Worm (Caenorhabditis elegans): ENCODE results near the gene kvs-4.

The kvs-4 gene

DNA sequence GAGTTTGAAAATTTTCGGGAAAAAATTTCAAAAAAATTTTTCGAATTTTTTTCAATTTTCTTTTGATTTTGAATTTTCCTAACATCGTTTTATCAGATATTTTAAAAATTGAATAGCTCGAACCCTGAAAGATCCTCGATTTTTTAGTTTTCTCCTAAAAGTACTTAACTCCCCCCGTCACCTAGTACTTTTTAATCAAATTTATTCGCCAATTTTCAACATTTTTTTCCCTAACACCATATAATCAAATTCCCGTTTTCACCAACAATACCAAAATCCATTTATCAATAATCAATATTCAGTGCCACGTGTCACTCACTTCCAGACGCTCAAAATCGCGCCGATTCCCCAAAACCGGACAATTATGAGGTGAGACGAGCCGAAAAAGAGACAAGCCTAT lies at the start of gene kvs-4:
TSS of gene kvs-4 (plus strand) at position 301 of the 400 bp plus-strand sequence.
- TF ChIP-seq tag-97 (GFP tag; IDR thresholded peaks at IDR 0.05) (no peak), ztf-7 (tag; optimal IDR thresholded peaks at IDR 0.05) (no peak), vab-7 (GFP tag; IDR thresholded peaks at IDR 0.05) (no peak), dpl-1 (GFP tag; optimal IDR thresholded peaks at IDR 0.05) (no peak)

DNA sequence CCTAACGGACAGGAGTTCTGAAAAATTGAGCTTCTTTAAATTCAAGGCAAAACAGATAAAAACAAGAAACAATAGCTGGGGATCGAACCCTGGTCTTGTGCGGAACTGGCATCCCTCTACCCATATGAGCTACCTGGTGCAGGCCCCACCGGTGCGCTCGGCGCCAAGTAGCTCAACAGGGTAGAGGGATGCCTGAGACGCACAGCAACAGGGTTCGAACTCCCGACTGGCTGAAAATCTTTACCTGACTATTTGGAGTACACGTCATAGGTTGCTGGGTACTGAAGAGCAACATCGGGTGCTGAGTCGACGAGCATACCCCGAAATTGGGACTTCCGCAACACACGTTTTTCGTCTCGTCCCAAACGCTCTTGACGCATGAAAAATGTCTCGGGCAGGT lies 49.5 kb upstream of the kvs-4 start:
- TF ChIP-seq set-16 (GFP tag; IDR thresholded peaks at IDR 0.05) (peak; percentile 40; the same call in 1 of the 2 replicates), F49E8.2 (tag; optimal IDR thresholded peaks at IDR 0.05; ENCODE audit: borderline replicate concordance) (no peak), saeg-2 (GFP tag; IDR thresholded peaks at IDR 0.05) (0 out of 2 replicates have a peak, but pooled peaks have one; percentile 44)

DNA sequence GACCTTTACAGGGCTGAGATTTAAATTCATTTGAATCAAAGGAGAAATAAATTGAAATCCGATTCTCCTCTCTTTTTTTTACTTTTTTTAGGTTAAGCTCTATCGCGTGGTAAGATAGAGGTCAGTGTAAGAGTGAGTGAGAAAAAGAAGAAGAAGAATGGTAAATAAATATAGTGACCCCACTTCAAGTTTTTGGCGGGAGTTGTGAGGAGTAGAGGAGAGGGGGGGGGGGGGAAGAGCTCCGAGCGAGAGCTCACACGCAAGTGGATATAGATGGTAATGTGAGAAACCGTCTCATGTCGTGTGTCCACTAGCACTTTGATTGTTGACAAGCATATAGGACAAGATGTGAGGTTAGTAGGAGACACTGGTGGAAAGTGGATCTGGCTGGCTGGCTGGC lies 45.4 kb upstream of the kvs-4 start, which contains the start of gene W05B2.2:
TSS of gene W05B2.2 (minus strand) at position 101 of the 400 bp plus-strand sequence.
- TF ChIP-seq ces-1 (GFP tag; optimal IDR thresholded peaks at IDR 0.05) (no peak), nhr-102 (tag; optimal IDR thresholded peaks at IDR 0.05) (no peak), dmd-6 (GFP tag; IDR thresholded peaks at IDR 0.05) (no peak), spr-3 (GFP tag; optimal IDR thresholded peaks at IDR 0.05) (no peak), saeg-2 (GFP tag; IDR thresholded peaks at IDR 0.05) (no peak), egl-27 (tag; optimal IDR thresholded peaks at IDR 0.05) (no peak), ztf-7 (tag; optimal IDR thresholded peaks at IDR 0.05) (no peak), zfp-3 (GFP tag; conservative IDR thresholded peaks at IDR 0.05) (no peak)

DNA sequence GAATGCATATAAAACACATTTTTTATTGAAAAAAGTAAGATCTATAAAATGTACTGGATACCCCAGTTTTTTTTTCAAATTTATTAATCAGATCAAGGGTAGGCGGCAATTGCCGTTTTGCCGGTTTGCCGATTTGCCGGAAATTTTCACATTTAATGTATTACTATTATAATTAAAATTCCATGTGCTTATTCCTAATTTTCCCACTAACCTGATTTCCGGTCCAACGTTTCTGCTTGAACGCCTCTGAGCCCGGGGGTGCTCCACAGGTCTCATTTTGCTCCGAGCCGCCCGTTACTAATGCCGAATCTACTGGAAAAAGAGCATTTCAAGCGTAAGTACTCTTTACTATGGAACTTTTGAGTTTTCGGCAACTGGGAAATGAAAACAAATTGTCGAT lies 42.7 kb upstream of the kvs-4 start, which contains the start of gene dhc-4:
TSS of gene dhc-4 (plus strand) at position 301 of the 400 bp plus-strand sequence.
- no peak for TF ChIP-seq ceh-44 (GFP tag; IDR thresholded peaks at IDR 0.05)
- TF ChIP-seq ztf-7 (tag; optimal IDR thresholded peaks at IDR 0.05): no peak
- no peak for TF ChIP-seq madf-5 (GFP tag; IDR thresholded peaks at IDR 0.05)
- TF ChIP-seq vab-7 (GFP tag; IDR thresholded peaks at IDR 0.05): no peak
- TF ChIP-seq mep-1 (tag; optimal IDR thresholded peaks at IDR 0.05): no peak
- no peak for TF ChIP-seq nhr-111 (GFP tag; optimal IDR thresholded peaks at IDR 0.05)
- TF ChIP-seq gei-8 (GFP tag; optimal IDR thresholded peaks at IDR 0.05): no peak
- no peak for TF ChIP-seq daf-8 (GFP tag; IDR thresholded peaks at IDR 0.05)

DNA sequence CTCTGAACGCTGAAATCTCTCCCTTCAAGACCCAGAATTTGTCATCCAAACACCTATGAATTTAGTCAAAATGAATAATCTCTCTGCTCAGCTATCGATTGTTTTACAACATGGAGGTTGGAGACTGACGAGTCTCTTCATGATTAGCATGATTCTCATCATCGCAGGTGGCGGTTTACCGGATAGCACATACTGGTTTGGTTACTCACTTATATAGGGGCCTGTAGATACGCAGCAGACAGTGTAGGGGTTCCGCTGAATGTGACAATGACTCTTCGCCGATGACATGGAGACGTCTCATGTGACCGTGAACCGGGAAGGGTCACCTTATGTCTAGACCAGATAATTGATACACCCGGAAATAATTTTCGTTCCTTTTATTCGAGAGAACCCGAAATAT lies 35.8 kb upstream of the kvs-4 start:
- TF ChIP-seq mxl-3 (GFP tag; optimal IDR thresholded peaks at IDR 0.05) (no peak), pha-4 (GFP tag; IDR thresholded peaks at IDR 0.05) (no peak), pha-4 (tag; optimal IDR thresholded peaks at IDR 0.05) (no peak), set-16 (GFP tag; IDR thresholded peaks at IDR 0.05) (no peak), ztf-11 (tag; optimal IDR thresholded peaks at IDR 0.05) (no peak), F37D6.2 (tag; optimal IDR thresholded peaks at IDR 0.05) (no peak), pqm-1 (tag; optimal IDR thresholded peaks at IDR 0.05) (no peak), ztf-7 (tag; optimal IDR thresholded peaks at IDR 0.05) (no peak), hlh-11 (tag; optimal IDR thresholded peaks at IDR 0.05) (no peak), fkh-10 (GFP tag; optimal IDR thresholded peaks at IDR 0.05) (no peak), ceh-32 (tag; optimal IDR thresholded peaks at IDR 0.05; ENCODE audit: poor library complexity) (no peak), lir-3 (tag; optimal IDR thresholded peaks at IDR 0.05) (no peak), nhr-48 (tag; optimal IDR thresholded peaks at IDR 0.05) (no peak), cey-2 (tag; optimal IDR thresholded peaks at IDR 0.05; ENCODE audit: borderline replicate concordance, insufficient read depth) (no peak), hlh-30 (tag; optimal IDR thresholded peaks at IDR 0.05; ENCODE audit: insufficient read depth) (no peak)

DNA sequence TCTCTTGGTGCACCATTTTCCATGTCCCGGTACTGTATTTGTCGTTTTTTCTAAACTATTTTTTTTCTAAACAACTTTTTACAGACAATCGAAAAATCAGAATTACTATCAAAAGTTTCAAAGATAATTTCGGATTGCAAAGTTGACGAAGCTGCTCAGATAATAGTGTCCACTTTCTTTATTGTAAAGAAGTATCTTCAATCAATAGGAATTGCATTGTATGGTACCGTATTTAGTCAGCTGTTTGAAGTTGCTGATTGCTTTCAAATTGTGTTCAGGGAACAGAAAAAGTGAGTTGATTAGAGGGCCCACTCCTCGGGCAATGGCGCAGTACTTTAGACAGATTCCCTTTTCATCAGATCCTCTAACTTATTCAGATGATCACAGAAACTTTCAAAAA lies 30.8 kb upstream of the kvs-4 start:
- TF ChIP-seq unc-62 (GFP tag; optimal IDR thresholded peaks at IDR 0.05 in 1 of 2) (peak in 1 of 2 experiments; percentile 96), unc-62 (tag; optimal IDR thresholded peaks at IDR 0.05) (no peak), T26A8.4 (GFP tag; IDR thresholded peaks at IDR 0.05) (peak; percentile 10; the same call in 1 of the 2 replicates), Y75B8A.6 (GFP tag; IDR thresholded peaks at IDR 0.05) (no peak), lin-39 (tag; optimal IDR thresholded peaks at IDR 0.05) (no peak), spr-3 (GFP tag; optimal IDR thresholded peaks at IDR 0.05) (no peak)
